Worm (Caenorhabditis elegans) whole organism, late embryonic: Measurements from ENCODE around the gene T16A1.2.

Experiments used
- K02D7.2 ChIP-seq: sonication (generic microtip); optimal IDR thresholded peaks from 2 replicates; lab custom pipeline; 2017; ENCODE audit warnings: mild to moderate bottlenecking, missing genetic modification characterization, missing compliant biosample characterization
- che-1 ChIP-seq: sonication (generic microtip); optimal IDR thresholded peaks from 2 replicates; lab custom pipeline; 2016; ENCODE audit warnings: mild to moderate bottlenecking, missing genetic modification characterization, missing compliant biosample characterization
- fkh-10 ChIP-seq: fragments of 150-350 bp; optimal IDR thresholded peaks from 2 replicates; lab custom pipeline; 2014; ENCODE audit warnings: missing biosample characterization, missing genetic modification reagents, missing genetic modification characterization
- hlh-13 ChIP-seq: fragments of 200-800 bp; sonication (Bioruptor generic); optimal IDR thresholded peaks from 2 replicates; lab custom pipeline; 2018; ENCODE audit warnings: mild to moderate bottlenecking, missing genetic modification characterization, missing compliant biosample characterization
- nfya-1 ChIP-seq: sonication (generic microtip); optimal IDR thresholded peaks from 2 replicates; lab custom pipeline; 2017; ENCODE audit warnings: missing genetic modification characterization, mild to moderate bottlenecking, missing compliant biosample characterization, antibody characterized with exemption, moderate library complexity

- no peak for TF ChIP-seq fkh-10 (GFP tag; lab: Kevin White, UChicago)
- no peak for TF ChIP-seq nfya-1 (tag; lab: Kevin White, UChicago)
- no peak for TF ChIP-seq K02D7.2 (tag; lab: Kevin White, UChicago)
- TF ChIP-seq hlh-13 (GFP tag; lab: Kevin White, UChicago), result no peak
- TF ChIP-seq che-1 (tag; lab: Kevin White, UChicago), result no peak
These were observed 19.1 kb downstream of the T16A1.2 start for ce11 chrII:2114488-2114887.
